Worm (Caenorhabditis elegans) whole organism, young adult: ENCODE measurements around the gene F44A2.7.
"Not testable (repeated sequence)": the region's sequence is repeated elsewhere in the genome, so short reads cannot be mapped to it uniquely, and the experiment has no call there.

Experiments used
- B0019.2 ChIP-seq: fragments of 200-800 bp; sonication (Bioruptor generic); conservative IDR thresholded peaks from 2 replicates; pipeline ENCODE4 v1.3.6; 2022; ENCODE audit warnings: missing genetic modification reagents, missing genetic modification characterization, missing compliant biosample characterization
- C06A6.2 ChIP-seq: fragments of 200-800 bp; sonication (Bioruptor generic); conservative IDR thresholded peaks from 2 replicates; pipeline ENCODE4 v1.3.6; 2022; ENCODE audit warnings: missing genetic modification characterization, missing compliant biosample characterization
- C17E4.6 ChIP-seq: fragments of 200-800 bp; sonication (Bioruptor generic); IDR thresholded peaks from 2 replicates; pipeline ENCODE4 v1.3.6; 2022; ENCODE audit warnings: missing genetic modification reagents, missing genetic modification characterization, missing compliant biosample characterization
- D2030.7 ChIP-seq: fragments of 200-800 bp; sonication (Bioruptor generic); IDR thresholded peaks from 2 replicates; pipeline ENCODE4 v1.3.6; 2022; ENCODE audit warnings: missing genetic modification reagents, missing genetic modification characterization, missing compliant biosample characterization
- F33H1.4 ChIP-seq: fragments of 200-800 bp; sonication (Bioruptor generic); IDR thresholded peaks from 2 replicates; pipeline ENCODE4 v1.3.6; 2022; ENCODE audit warnings: missing genetic modification reagents, missing genetic modification characterization, missing compliant biosample characterization
- F37B4.10 ChIP-seq: fragments of 200-800 bp; sonication (Bioruptor generic); IDR thresholded peaks from 2 replicates; pipeline ENCODE4 v1.3.6; 2022; ENCODE audit warnings: missing genetic modification characterization, missing compliant biosample characterization
- F39B2.1 ChIP-seq: fragments of 200-800 bp; sonication (Bioruptor generic); IDR thresholded peaks from 2 replicates; pipeline ENCODE4 v1.3.6; 2022; ENCODE audit warnings: missing genetic modification reagents, missing genetic modification characterization, missing compliant biosample characterization
- K11D2.4 ChIP-seq: fragments of 200-800 bp; sonication (Bioruptor generic); IDR thresholded peaks from 2 replicates; pipeline ENCODE4 v1.3.6; 2022; ENCODE audit warnings: missing genetic modification reagents, missing genetic modification characterization, missing compliant biosample characterization
- Y53F4B.3 ChIP-seq: fragments of 200-800 bp; sonication (Bioruptor generic); IDR thresholded peaks from 2 replicates; pipeline ENCODE4 v1.3.6; 2022; ENCODE audit warnings: missing genetic modification reagents, missing genetic modification characterization, missing compliant biosample characterization
- Y53G8AR.9 ChIP-seq: fragments of 200-800 bp; sonication (Bioruptor generic); conservative IDR thresholded peaks from 2 replicates; pipeline ENCODE4 v1.3.6; 2022; ENCODE audit warnings: missing genetic modification reagents, missing genetic modification characterization, missing compliant biosample characterization
- Y56A3A.18 ChIP-seq: fragments of 200-800 bp; sonication (Bioruptor generic); IDR thresholded peaks from 2 replicates; pipeline ENCODE4 v1.3.6; 2022; ENCODE audit warnings: missing genetic modification reagents, missing genetic modification characterization, missing compliant biosample characterization
- Y67H2A.10 ChIP-seq: fragments of 200-800 bp; sonication (Bioruptor generic); conservative IDR thresholded peaks from 2 replicates; pipeline ENCODE4 v1.3.6; 2022; ENCODE audit warnings: missing genetic modification reagents, missing genetic modification characterization, missing compliant biosample characterization
- Y79H2A.3 ChIP-seq: fragments of 200-800 bp; sonication (Bioruptor generic); conservative IDR thresholded peaks from 2 replicates; pipeline ENCODE4 v1.3.6; 2022; ENCODE audit warnings: missing genetic modification reagents, missing genetic modification characterization, missing compliant biosample characterization
- Y95B8A.8 ChIP-seq: fragments of 200-800 bp; sonication (Bioruptor generic); IDR thresholded peaks from 2 replicates; pipeline ENCODE4 v1.3.6; 2022; ENCODE audit warnings: missing genetic modification reagents, missing genetic modification characterization, missing compliant biosample characterization
- aptf-2 ChIP-seq: fragments of 200-800 bp; sonication (Bioruptor generic); conservative IDR thresholded peaks from 2 replicates; pipeline ENCODE4 v1.3.6; 2022; ENCODE audit warnings: missing genetic modification reagents, missing genetic modification characterization, missing compliant biosample characterization
- attf-3 ChIP-seq: fragments of 200-800 bp; sonication (Bioruptor generic); conservative IDR thresholded peaks from 2 replicates; pipeline ENCODE4 v1.3.6; 2022; ENCODE audit warnings: missing genetic modification reagents, missing genetic modification characterization, missing compliant biosample characterization
- attf-6 ChIP-seq: fragments of 200-800 bp; sonication (Bioruptor generic); IDR thresholded peaks from 2 replicates; pipeline ENCODE4 v1.3.6; 2022; ENCODE audit warnings: missing genetic modification reagents, missing genetic modification characterization, missing compliant biosample characterization
- bed-1 ChIP-seq: fragments of 200-800 bp; sonication (Bioruptor generic); IDR thresholded peaks from 2 replicates; pipeline ENCODE4 v1.3.6; 2022; ENCODE audit warnings: missing genetic modification reagents, missing genetic modification characterization, missing compliant biosample characterization
- cebp-1 ChIP-seq, 2 experiments: fragments of 200-800 bp in 1 of 2; sonication (Bioruptor generic) in 1 of 2; sonication (generic microtip) in 1 of 2; IDR thresholded peaks in 1 of 2; optimal IDR thresholded peaks in 1 of 2; 2 replicates each; pipeline versions ENCODE4 v1.3.6 to Lab custom; 2017 to 2022; ENCODE audit warnings: missing compliant biosample characterization in 2 of 2, missing genetic modification characterization in 2 of 2, mild to moderate bottlenecking in 1 of 2, missing genetic modification reagents in 1 of 2, moderate library complexity in 1 of 2
- cebp-2 ChIP-seq: fragments of 200-800 bp; sonication (Bioruptor generic); IDR thresholded peaks from 2 replicates; pipeline ENCODE4 v1.3.6; 2022; ENCODE audit warnings: missing genetic modification characterization, missing compliant biosample characterization
- ceh-40 ChIP-seq: fragments of 200-800 bp; sonication (Bioruptor generic); IDR thresholded peaks from 2 replicates; pipeline ENCODE4 v1.3.6; 2022; ENCODE audit warnings: missing genetic modification characterization, missing compliant biosample characterization
- ceh-58 ChIP-seq: fragments of 200-800 bp; sonication (Bioruptor generic); IDR thresholded peaks from 2 replicates; pipeline ENCODE4 v1.3.6; 2022; ENCODE audit warnings: missing genetic modification characterization, missing compliant biosample characterization
- egl-18 ChIP-seq: fragments of 200-800 bp; sonication (Bioruptor generic); IDR thresholded peaks from 2 replicates; pipeline ENCODE4 v1.3.6; 2022; ENCODE audit warnings: missing genetic modification reagents, missing genetic modification characterization, missing compliant biosample characterization
- egl-44 ChIP-seq: fragments of 200-800 bp; sonication (Bioruptor generic); IDR thresholded peaks from 2 replicates; pipeline ENCODE4 v1.3.6; 2022; ENCODE audit warnings: missing genetic modification reagents, missing genetic modification characterization, missing compliant biosample characterization
- ekl-4 ChIP-seq: fragments of 200-800 bp; sonication (Bioruptor generic); IDR thresholded peaks from 2 replicates; pipeline ENCODE4 v1.3.6; 2022; ENCODE audit warnings: missing genetic modification reagents, missing genetic modification characterization, missing compliant biosample characterization
- hmg-1.2 ChIP-seq: fragments of 200-800 bp; sonication (Bioruptor generic); IDR thresholded peaks from 2 replicates; pipeline ENCODE4 v1.3.6; 2022; ENCODE audit warnings: missing genetic modification reagents, missing genetic modification characterization, missing compliant biosample characterization
- hmg-20 ChIP-seq: fragments of 200-800 bp; sonication (Bioruptor generic); IDR thresholded peaks from 2 replicates; pipeline ENCODE4 v1.3.6; 2022; ENCODE audit warnings: missing genetic modification reagents, missing genetic modification characterization, missing compliant biosample characterization
- hsf-1 ChIP-seq: fragments of 200-800 bp; sonication (Bioruptor generic); IDR thresholded peaks from 2 replicates; pipeline ENCODE4 v1.3.6; 2022; ENCODE audit warnings: missing genetic modification reagents, missing genetic modification characterization, missing compliant biosample characterization
- lag-1 ChIP-seq: fragments of 200-800 bp; sonication (Bioruptor generic); IDR thresholded peaks from 2 replicates; pipeline ENCODE4 v1.3.6; 2022; ENCODE audit warnings: missing genetic modification reagents, missing genetic modification characterization, missing compliant biosample characterization
- let-526 ChIP-seq: fragments of 200-800 bp; sonication (Bioruptor generic); IDR thresholded peaks from 2 replicates; pipeline ENCODE4 v1.3.6; 2022; ENCODE audit warnings: missing genetic modification reagents, missing genetic modification characterization, missing compliant biosample characterization
- lin-26 ChIP-seq: fragments of 200-800 bp; sonication (Bioruptor generic); IDR thresholded peaks from 2 replicates; pipeline ENCODE4 v1.3.6; 2022; ENCODE audit warnings: missing genetic modification reagents, missing genetic modification characterization, missing compliant biosample characterization
- lir-1 ChIP-seq: fragments of 200-800 bp; sonication (Bioruptor generic); conservative IDR thresholded peaks from 2 replicates; pipeline ENCODE4 v1.3.6; 2022; ENCODE audit warnings: missing genetic modification reagents, missing genetic modification characterization, missing compliant biosample characterization
- madf-3 ChIP-seq: fragments of 200-800 bp; sonication (Bioruptor generic); IDR thresholded peaks from 2 replicates; pipeline ENCODE4 v1.3.6; 2022; ENCODE audit warnings: missing genetic modification reagents, missing genetic modification characterization, missing compliant biosample characterization
- madf-6 ChIP-seq: fragments of 200-800 bp; sonication (Bioruptor generic); IDR thresholded peaks from 2 replicates; pipeline ENCODE4 v1.3.6; 2022; ENCODE audit warnings: missing genetic modification reagents, missing genetic modification characterization, missing compliant biosample characterization
- mcd-1 ChIP-seq: fragments of 200-800 bp; sonication (Bioruptor generic); IDR thresholded peaks from 2 replicates; pipeline ENCODE4 v1.3.6; 2022; ENCODE audit warnings: missing genetic modification reagents, missing genetic modification characterization, missing compliant biosample characterization
- nfya-2 ChIP-seq: fragments of 200-800 bp; sonication (Bioruptor generic); IDR thresholded peaks from 2 replicates; pipeline ENCODE4 v1.3.6; 2022; ENCODE audit warnings: missing genetic modification reagents, missing genetic modification characterization, missing compliant biosample characterization
- nfyb-1 ChIP-seq: fragments of 200-800 bp; sonication (Bioruptor generic); IDR thresholded peaks from 2 replicates; pipeline ENCODE4 v1.3.6; 2022; ENCODE audit warnings: missing genetic modification reagents, missing genetic modification characterization, missing compliant biosample characterization
- nhr-120 ChIP-seq: fragments of 200-800 bp; sonication (Bioruptor generic); IDR thresholded peaks from 2 replicates; pipeline ENCODE4 v1.3.6; 2022; ENCODE audit warnings: missing genetic modification characterization, missing compliant biosample characterization
- pbrm-1 ChIP-seq: fragments of 200-800 bp; sonication (Bioruptor generic); IDR thresholded peaks from 2 replicates; pipeline ENCODE4 v1.3.6; 2022; ENCODE audit warnings: missing genetic modification reagents, missing genetic modification characterization, missing compliant biosample characterization
- rcor-1 ChIP-seq: fragments of 200-800 bp; sonication (Bioruptor generic); IDR thresholded peaks from 2 replicates; pipeline ENCODE4 v1.3.6; 2022; ENCODE audit warnings: missing genetic modification reagents, missing genetic modification characterization, missing compliant biosample characterization
- ztf-25 ChIP-seq: fragments of 200-800 bp; sonication (Bioruptor generic); IDR thresholded peaks from 2 replicates; pipeline ENCODE4 v1.3.6; 2022; ENCODE audit warnings: missing genetic modification reagents, missing genetic modification characterization, missing compliant biosample characterization
- ztf-6 ChIP-seq: fragments of 200-800 bp; sonication (Bioruptor generic); IDR thresholded peaks from 2 replicates; pipeline ENCODE4 v1.3.6; 2022; ENCODE audit warnings: missing genetic modification reagents, missing genetic modification characterization, missing compliant biosample characterization

F44A2.7 gene

ce11 chrV:9341814-9342213 is 20.5 kb downstream of the F44A2.7 start:
- peak; percentile 98 for TF ChIP-seq Y53G8AR.9
- peak; percentile 56; the same call in 1 of the 2 replicates for TF ChIP-seq C17E4.6 (GFP tag; lab: Robert Waterston, UW)
- TF ChIP-seq mcd-1 (GFP tag; lab: Robert Waterston, UW) = peak; percentile 27; the same call in 1 of the 2 replicates
- peak; percentile 90 for TF ChIP-seq C06A6.2 (GFP tag; lab: Robert Waterston, UW)
- TF ChIP-seq F37B4.10 (GFP tag; lab: Robert Waterston, UW) = 0 out of 2 replicates have a peak, but pooled peaks have one; percentile 44
- TF ChIP-seq B0019.2 (GFP tag; lab: Robert Waterston, UW) = peak; percentile 59
- TF ChIP-seq K11D2.4 (GFP tag; lab: Robert Waterston, UW) = peak; percentile 91
- TF ChIP-seq ekl-4 (GFP tag; lab: Robert Waterston, UW) = peak; percentile 82
- 0 out of 2 replicates have a peak, but pooled peaks have one; percentile 53 for TF ChIP-seq nfya-2 (GFP tag; lab: Robert Waterston, UW)
- 0 out of 2 replicates have a peak, but pooled peaks have one; percentile 18 for TF ChIP-seq ztf-6 (GFP tag; lab: Robert Waterston, UW)
- peak; percentile 96 for TF ChIP-seq Y95B8A.8 (GFP tag; lab: Robert Waterston, UW)
- TF ChIP-seq hmg-20 (GFP tag; lab: Robert Waterston, UW) = peak; percentile 55; the same call in 1 of the 2 replicates
- peak; percentile 87; the same call in 1 of the 2 replicates for TF ChIP-seq ceh-58 (GFP tag; lab: Robert Waterston, UW)
- TF ChIP-seq hmg-1.2 (GFP tag; lab: Robert Waterston, UW) = peak; percentile 63
- TF ChIP-seq F39B2.1 (GFP tag; lab: Robert Waterston, UW) = peak; percentile 85
- TF ChIP-seq Y53F4B.3 (GFP tag; lab: Robert Waterston, UW) = peak; percentile 82
- peak; percentile 47; the same call in 1 of the 2 replicates for TF ChIP-seq D2030.7 (GFP tag; lab: Robert Waterston, UW)
- TF ChIP-seq pbrm-1 (GFP tag; lab: Robert Waterston, UW) = peak; percentile 88
- peak; percentile 75; the same call in 1 of the 2 replicates for TF ChIP-seq lin-26 (GFP tag; lab: Robert Waterston, UW)
- TF ChIP-seq ceh-40 (GFP tag; lab: Robert Waterston, UW) = peak; percentile 71; the same call in 1 of the 2 replicates
- TF ChIP-seq aptf-2 (GFP tag; lab: Robert Waterston, UW) = 0 out of 2 replicates have a peak, but pooled peaks have one; percentile 12
- TF ChIP-seq egl-44 (GFP tag; lab: Robert Waterston, UW) = peak; percentile 68
- peak; percentile 74; the same call in 1 of the 2 replicates for TF ChIP-seq egl-18 (GFP tag; lab: Robert Waterston, UW)
- TF ChIP-seq attf-3 = peak; percentile 62; the same call in 1 of the 2 replicates
- peak; percentile 16; the same call in 1 of the 2 replicates for TF ChIP-seq F33H1.4 (GFP tag; lab: Robert Waterston, UW)
- 0 out of 2 replicates have a peak, but pooled peaks have one; percentile 37 for TF ChIP-seq attf-6 (GFP tag; lab: Robert Waterston, UW)
- TF ChIP-seq ztf-25 (GFP tag; lab: Robert Waterston, UW) = 0 out of 2 replicates have a peak, but pooled peaks have one; percentile 57
- TF ChIP-seq Y79H2A.3 (GFP tag; lab: Robert Waterston, UW) = peak; percentile 99
- peak; percentile 91 for TF ChIP-seq madf-3
- peak; percentile 58; the same call in 1 of the 2 replicates for TF ChIP-seq let-526 (GFP tag; lab: Robert Waterston, UW)
- peak; percentile 90 for TF ChIP-seq nfyb-1 (GFP tag; lab: Robert Waterston, UW)
- TF ChIP-seq hsf-1 (GFP tag; lab: Robert Waterston, UW) = peak; percentile 73; the same call in 1 of the 2 replicates
- 0 out of 2 replicates have a peak, but pooled peaks have one; percentile 83 for TF ChIP-seq bed-1 (GFP tag; lab: Robert Waterston, UW)
- TF ChIP-seq lir-1 (GFP tag; lab: Robert Waterston, UW) = 0 out of 2 replicates have a peak, but pooled peaks have one; percentile 39
- peak; percentile 93 for TF ChIP-seq Y56A3A.18 (GFP tag; lab: Robert Waterston, UW)
- peak; percentile 89; the same call in 1 of the 2 replicates for TF ChIP-seq nhr-120
- TF ChIP-seq cebp-2 = peak; percentile 92
- peak; percentile 45; the same call in 1 of the 2 replicates for TF ChIP-seq rcor-1 (GFP tag; lab: Robert Waterston, UW)
- peak; percentile 68 for TF ChIP-seq Y67H2A.10 (GFP tag; lab: Robert Waterston, UW)
- TF ChIP-seq cebp-1 (GFP tag; IDR thresholded peaks at IDR 0.05; lab: Robert Waterston, UW) = peak; percentile 78
- not testable (repeated sequence) for TF ChIP-seq cebp-1 (tag; optimal IDR thresholded peaks at IDR 0.05; lab: Kevin White, UChicago)
- peak; percentile 73; the same call in 1 of the 2 replicates for TF ChIP-seq lag-1 (GFP tag; lab: Robert Waterston, UW)
- TF ChIP-seq madf-6 = peak; percentile 61
